Worm (Caenorhabditis elegans): Measurements from ENCODE around the gene Y50E8A.6.

Y50E8A.6 gene

ce11 chrV:14779644-14780043 is 38.5 kb upstream of the Y50E8A.6 start, which contains the start of the genes scrm-7 and Y50E8A.10:
Gene scrm-7 (minus strand): TSS chrV:14779744.
Gene Y50E8A.10 (plus strand): TSS chrV:14779996.
- no peak for TF ChIP-seq fkh-2 (tag; optimal IDR thresholded peaks at IDR 0.05)
- no peak for TF ChIP-seq nhr-28 (tag; optimal IDR thresholded peaks at IDR 0.05)
- TF ChIP-seq aly-2 (tag; optimal IDR thresholded peaks at IDR 0.05) = no peak
- TF ChIP-seq sea-2 (GFP tag; optimal IDR thresholded peaks at IDR 0.05) = no peak
- TF ChIP-seq nfya-1 (tag; optimal IDR thresholded peaks at IDR 0.05; ENCODE audit: insufficient read depth) = no peak
- TF ChIP-seq ceh-28 (tag; optimal IDR thresholded peaks at IDR 0.05) = no peak
- no peak for TF ChIP-seq nhr-25 (tag; optimal IDR thresholded peaks at IDR 0.05)
- TF ChIP-seq lin-39 (tag; optimal IDR thresholded peaks at IDR 0.05) = no peak
- no peak for TF ChIP-seq nhr-77 (tag; optimal IDR thresholded peaks at IDR 0.05)
- no peak for TF ChIP-seq jun-1 (tag; optimal IDR thresholded peaks at IDR 0.05)
- no peak for TF ChIP-seq elt-1 (tag; optimal IDR thresholded peaks at IDR 0.05)
- TF ChIP-seq daf-12 (tag; optimal IDR thresholded peaks at IDR 0.05) = no peak
- TF ChIP-seq zag-1 (tag; optimal IDR thresholded peaks at IDR 0.05) = no peak
- TF ChIP-seq fkh-10 (GFP tag; optimal IDR thresholded peaks at IDR 0.05) = no peak
- no peak for TF ChIP-seq ceh-82 (tag; optimal IDR thresholded peaks at IDR 0.05)
- TF ChIP-seq ceh-9 (tag; optimal IDR thresholded peaks at IDR 0.05) = no peak
- TF ChIP-seq egl-27 (tag; optimal IDR thresholded peaks at IDR 0.05) = no peak
- TF ChIP-seq elt-3 (tag; optimal IDR thresholded peaks at IDR 0.05) = no peak
- TF ChIP-seq elt-2 (tag; optimal IDR thresholded peaks at IDR 0.05) = no peak

ce11 chrV:14773048-14773447 is 31.9 kb upstream of the Y50E8A.6 start, which contains the start of gene haf-7:
Gene haf-7 (plus strand): TSS chrV:14773258.
- TF ChIP-seq snpc-4 (tag; optimal IDR thresholded peaks at IDR 0.05) (peak; percentile 33), ztf-11 (tag; optimal IDR thresholded peaks at IDR 0.05) (no peak), elt-3 (tag; optimal IDR thresholded peaks at IDR 0.05) (no peak), ama-1 (optimal IDR thresholded peaks at IDR 0.05) (no peak), elt-2 (tag; optimal IDR thresholded peaks at IDR 0.05) (peak; percentile 54), ZK546.5 (tag; optimal IDR thresholded peaks at IDR 0.05) (no peak), skn-1 (tag; optimal IDR thresholded peaks at IDR 0.05) (peak; percentile 15), nhr-23 (tag; optimal IDR thresholded peaks at IDR 0.05) (peak; percentile 28), elt-1 (tag; optimal IDR thresholded peaks at IDR 0.05) (no peak), lin-15B (tag; optimal IDR thresholded peaks at IDR 0.05) (peak; percentile 4), tbx-2 (tag; optimal IDR thresholded peaks at IDR 0.05) (no peak), pqm-1 (tag; optimal IDR thresholded peaks at IDR 0.05) (peak; percentile 4), mml-1 (tag; optimal IDR thresholded peaks at IDR 0.05) (no peak), jun-1 (tag; optimal IDR thresholded peaks at IDR 0.05) (peak; percentile 25), ztf-4 (tag; optimal IDR thresholded peaks at IDR 0.05) (no peak), daf-12 (tag; optimal IDR thresholded peaks at IDR 0.05) (no peak), nhr-77 (tag; optimal IDR thresholded peaks at IDR 0.05) (no peak), fos-1 (tag; optimal IDR thresholded peaks at IDR 0.05) (no peak), lsy-12 (tag; optimal IDR thresholded peaks at IDR 0.05) (no peak), nhr-76 (tag; optimal IDR thresholded peaks at IDR 0.05) (no peak), nhr-11 (tag; optimal IDR thresholded peaks at IDR 0.05) (no peak), egl-27 (tag; optimal IDR thresholded peaks at IDR 0.05) (no peak), pha-4 (tag; optimal IDR thresholded peaks at IDR 0.05) (no peak)

DNA sequence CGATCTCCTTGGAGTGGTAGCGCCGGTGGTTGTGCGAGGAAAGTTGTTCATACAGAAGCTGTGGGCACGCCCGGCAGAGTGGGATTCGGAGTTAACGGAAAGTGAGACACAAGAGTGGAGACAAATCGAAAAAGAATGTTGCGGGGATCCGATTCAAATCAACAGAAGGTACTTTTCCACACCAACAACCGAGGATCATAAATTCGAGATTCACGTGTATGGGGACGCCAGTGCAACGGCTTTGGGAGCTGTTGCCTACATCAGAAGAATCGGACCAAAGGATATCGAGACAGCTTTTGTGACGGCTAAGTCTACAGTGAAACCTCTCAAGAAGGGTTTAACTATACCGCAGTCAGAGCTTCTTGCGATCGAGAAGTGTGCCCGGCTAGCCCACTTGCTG is 22.4 kb upstream of the Y50E8A.6 start:
- TF ChIP-seq nhr-77 (tag; optimal IDR thresholded peaks at IDR 0.05) (no peak), jun-1 (tag; optimal IDR thresholded peaks at IDR 0.05) (no peak), zag-1 (tag; optimal IDR thresholded peaks at IDR 0.05) (no peak), lin-15B (tag; optimal IDR thresholded peaks at IDR 0.05) (no peak), unc-62 (GFP tag; optimal IDR thresholded peaks at IDR 0.05) (no peak), nhr-237 (tag; optimal IDR thresholded peaks at IDR 0.05) (no peak), nhr-11 (tag; optimal IDR thresholded peaks at IDR 0.05) (no peak), aly-2 (tag; optimal IDR thresholded peaks at IDR 0.05) (no peak), nhr-43 (tag; optimal IDR thresholded peaks at IDR 0.05; ENCODE audit: poor library complexity, severe bottlenecking) (no peak), nhr-76 (tag; optimal IDR thresholded peaks at IDR 0.05) (no peak), skn-1 (tag; optimal IDR thresholded peaks at IDR 0.05) (no peak), nfya-1 (tag; optimal IDR thresholded peaks at IDR 0.05; ENCODE audit: insufficient read depth) (no peak), ZK546.5 (tag; optimal IDR thresholded peaks at IDR 0.05) (no peak), lsy-12 (tag; optimal IDR thresholded peaks at IDR 0.05) (no peak), pha-4 (tag; optimal IDR thresholded peaks at IDR 0.05) (no peak)

Data from whole organism, L3 larva.